Fruit fly (Drosophila melanogaster): ENCODE data around the gene iPLA2-VIA.

iPLA2-VIA gene

dm6 chr3L:9859624-9860023, 4.5 kb downstream of the iPLA2-VIA start, which contains the start of gene CG10809:
Gene CG10809 (minus strand): TSS chr3L:9859889.
- TF ChIP-seq toe (GFP tag; optimal IDR thresholded peaks at IDR 0.05) (peak; percentile 25), CG7045 (GFP tag; optimal IDR thresholded peaks at IDR 0.05) (peak; percentile 7), ovo (GFP tag; optimal IDR thresholded peaks at IDR 0.05) (peak; percentile 3), CG11617 (GFP tag; optimal IDR thresholded peaks at IDR 0.05) (peak; percentile 33), pad (GFP tag; optimal IDR thresholded peaks at IDR 0.05) (peak; percentile 15), Mnt (GFP tag; optimal IDR thresholded peaks at IDR 0.05) (peak; percentile 54), CG12768 (GFP tag; optimal IDR thresholded peaks at IDR 0.05) (no peak), CG1620 (GFP tag; optimal IDR thresholded peaks at IDR 0.05) (peak; percentile 17), kay (GFP tag; ENCODE audit: borderline replicate concordance) (no peak), CG7101 (tag; optimal IDR thresholded peaks at IDR 0.05) (peak; percentile 62), CG14711 (tag; optimal IDR thresholded peaks at IDR 0.05) (peak; percentile 31), cic (GFP tag; optimal IDR thresholded peaks at IDR 0.05) (peak; percentile 34), Crg-1 (GFP tag; optimal IDR thresholded peaks at IDR 0.05) (no peak), bab1 (GFP tag; optimal IDR thresholded peaks at IDR 0.05) (peak; percentile 40)

dm6 chr3L:9856430-9857218, 7.5 kb downstream of the iPLA2-VIA start:
- TF ChIP-seq CG7045 (GFP tag; optimal IDR thresholded peaks at IDR 0.05), result no peak
- TF ChIP-seq cnc (optimal IDR thresholded peaks at IDR 0.05), result no peak
- TF ChIP-seq bab1 (GFP tag; optimal IDR thresholded peaks at IDR 0.05), result peak; percentile 64
- no peak for TF ChIP-seq Hr96 (GFP tag; optimal IDR thresholded peaks at IDR 0.05)
- no peak for TF ChIP-seq tj (GFP tag; optimal IDR thresholded peaks at IDR 0.05)
- TF ChIP-seq kay (GFP tag; ENCODE audit: borderline replicate concordance), result no peak
- TF ChIP-seq CG33017 (tag; optimal IDR thresholded peaks at IDR 0.05), result no peak
- no peak for TF ChIP-seq toe (GFP tag; optimal IDR thresholded peaks at IDR 0.05)
- TF ChIP-seq cic (GFP tag; optimal IDR thresholded peaks at IDR 0.05), result no peak
- TF ChIP-seq pad (GFP tag; optimal IDR thresholded peaks at IDR 0.05), result no peak
- no peak for TF ChIP-seq Clk (GFP tag; optimal IDR thresholded peaks at IDR 0.05)
- TF ChIP-seq CG12768 (GFP tag; optimal IDR thresholded peaks at IDR 0.05), result no peak
- no peak for TF ChIP-seq CG11617 (GFP tag; optimal IDR thresholded peaks at IDR 0.05)
- no peak for TF ChIP-seq Crg-1 (GFP tag; optimal IDR thresholded peaks at IDR 0.05)
- peak; percentile 36 for TF ChIP-seq CG7101 (tag; optimal IDR thresholded peaks at IDR 0.05)
- peak; percentile 30 for TF ChIP-seq CG14711 (tag; optimal IDR thresholded peaks at IDR 0.05)
- no peak for TF ChIP-seq CG1620 (GFP tag; optimal IDR thresholded peaks at IDR 0.05)
- no peak for TF ChIP-seq ovo (GFP tag; optimal IDR thresholded peaks at IDR 0.05)
- no peak for TF ChIP-seq CG5204 (GFP tag; optimal IDR thresholded peaks at IDR 0.05)
- no peak for TF ChIP-seq Mnt (GFP tag; optimal IDR thresholded peaks at IDR 0.05)

DNA sequence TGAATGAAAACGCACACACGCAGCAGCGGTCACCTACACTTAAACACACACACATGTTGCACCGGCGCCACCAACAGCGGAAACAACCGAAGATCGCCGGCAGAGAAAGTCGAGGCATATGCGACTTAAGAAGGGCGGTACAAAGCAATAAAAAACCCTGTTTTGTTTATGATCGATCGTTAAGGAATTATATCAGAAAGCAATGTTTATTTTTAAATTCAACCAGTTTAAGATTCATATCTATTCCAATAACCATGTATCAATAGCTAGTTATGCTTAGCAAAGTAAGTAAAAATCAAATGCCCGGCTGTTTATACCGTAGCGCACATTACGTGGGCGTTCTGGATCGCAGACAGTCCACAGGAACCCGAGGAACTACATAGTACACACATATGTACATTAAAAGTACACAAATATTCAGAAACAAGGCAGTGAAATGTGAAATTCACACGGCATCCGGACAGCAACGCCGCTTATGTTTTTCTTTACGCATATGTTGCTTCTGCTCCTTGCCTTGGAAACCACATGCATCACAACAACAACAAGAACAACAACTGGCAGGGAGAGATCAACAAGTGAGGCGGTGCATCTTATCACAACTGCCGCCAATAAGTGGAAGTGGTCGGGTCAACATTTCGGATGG, 8.2 kb downstream of the iPLA2-VIA start:
- peak; percentile 41 for TF ChIP-seq Crg-1 (GFP tag; optimal IDR thresholded peaks at IDR 0.05)
- TF ChIP-seq CG14711 (tag; optimal IDR thresholded peaks at IDR 0.05), result peak; percentile 69
- TF ChIP-seq Hr96 (GFP tag; optimal IDR thresholded peaks at IDR 0.05), result peak; percentile 80
- TF ChIP-seq CG33017 (tag; optimal IDR thresholded peaks at IDR 0.05), result peak; percentile 72
- peak; percentile 84 for TF ChIP-seq bab1 (GFP tag; optimal IDR thresholded peaks at IDR 0.05)
- peak; percentile 40 for TF ChIP-seq CG11617 (GFP tag; optimal IDR thresholded peaks at IDR 0.05)
- TF ChIP-seq CG1620 (GFP tag; optimal IDR thresholded peaks at IDR 0.05), result peak; percentile 28
- no peak for TF ChIP-seq ovo (GFP tag; optimal IDR thresholded peaks at IDR 0.05)
- TF ChIP-seq CG7045 (GFP tag; optimal IDR thresholded peaks at IDR 0.05), result peak; percentile 66
- no peak for TF ChIP-seq cnc (optimal IDR thresholded peaks at IDR 0.05)
- peak; percentile 60 for TF ChIP-seq CG12768 (GFP tag; optimal IDR thresholded peaks at IDR 0.05)
- TF ChIP-seq toe (GFP tag; optimal IDR thresholded peaks at IDR 0.05), result peak; percentile 26
- peak; percentile 46 for TF ChIP-seq pad (GFP tag; optimal IDR thresholded peaks at IDR 0.05)
- TF ChIP-seq tj (GFP tag; optimal IDR thresholded peaks at IDR 0.05), result peak; percentile 38
- peak; percentile 82 for TF ChIP-seq CG7101 (tag; optimal IDR thresholded peaks at IDR 0.05)
- TF ChIP-seq CG5204 (GFP tag; optimal IDR thresholded peaks at IDR 0.05), result no peak
- peak; percentile 30 for TF ChIP-seq cic (GFP tag; optimal IDR thresholded peaks at IDR 0.05)
- no peak for TF ChIP-seq kay (GFP tag; ENCODE audit: borderline replicate concordance)
- TF ChIP-seq Clk (GFP tag; optimal IDR thresholded peaks at IDR 0.05), result peak; percentile 46
- TF ChIP-seq Mnt (GFP tag; optimal IDR thresholded peaks at IDR 0.05), result peak; percentile 26

dm6 chr3L:9854583-9855519, 9.3 kb downstream of the iPLA2-VIA start, which contains the start of gene RasGAP1:
Gene RasGAP1 (minus strand): TSS chr3L:9855285.
- TF ChIP-seq CG1620 (GFP tag; optimal IDR thresholded peaks at IDR 0.05) (no peak), CG14711 (tag; optimal IDR thresholded peaks at IDR 0.05) (no peak), CG7101 (tag; optimal IDR thresholded peaks at IDR 0.05) (no peak), bab1 (GFP tag; optimal IDR thresholded peaks at IDR 0.05) (peak; percentile 43), cic (GFP tag; optimal IDR thresholded peaks at IDR 0.05) (peak; percentile 46), pad (GFP tag; optimal IDR thresholded peaks at IDR 0.05) (peak; percentile 39), Hr96 (GFP tag; optimal IDR thresholded peaks at IDR 0.05) (no peak), ovo (GFP tag; optimal IDR thresholded peaks at IDR 0.05) (no peak), CG5204 (GFP tag; optimal IDR thresholded peaks at IDR 0.05) (no peak), kay (GFP tag; ENCODE audit: borderline replicate concordance) (peak; percentile 80), Mnt (GFP tag; optimal IDR thresholded peaks at IDR 0.05) (peak; percentile 36), CG11617 (GFP tag; optimal IDR thresholded peaks at IDR 0.05) (peak; percentile 19), CG7045 (GFP tag; optimal IDR thresholded peaks at IDR 0.05) (no peak), Crg-1 (GFP tag; optimal IDR thresholded peaks at IDR 0.05) (peak; percentile 3), CG33017 (tag; optimal IDR thresholded peaks at IDR 0.05) (peak; percentile 27), tj (GFP tag; optimal IDR thresholded peaks at IDR 0.05) (peak; percentile 5), toe (GFP tag; optimal IDR thresholded peaks at IDR 0.05) (no peak)

All from whole organism, adult.